Worm (Caenorhabditis elegans): ENCODE data around the gene mrps-12.

- TF ChIP-seq fkh-3 (tag; optimal IDR thresholded peaks at IDR 0.05) (no peak), F55B11.4 (tag; optimal IDR thresholded peaks at IDR 0.05; ENCODE audit: borderline replicate concordance, insufficient read depth) (no peak), mes-4 (tag; optimal IDR thresholded peaks at IDR 0.05) (no peak), sptf-2 (GFP tag; optimal IDR thresholded peaks at IDR 0.05) (no peak), lin-40 (tag; optimal IDR thresholded peaks at IDR 0.05) (no peak), zfh-2 (GFP tag; conservative IDR thresholded peaks at IDR 0.05) (no peak), pbrm-1 (GFP tag; IDR thresholded peaks at IDR 0.05) (no peak), lag-1 (GFP tag; IDR thresholded peaks at IDR 0.05) (no peak), rpc-1 (optimal IDR thresholded peaks at IDR 0.05) (no peak), rpc-1 (tag; optimal IDR thresholded peaks at IDR 0.05) (no peak), rcor-1 (GFP tag; IDR thresholded peaks at IDR 0.05) (no peak), F10E7.11 (tag; optimal IDR thresholded peaks at IDR 0.05) (no peak)
Observed at ce11 chrV:20807038-20807437, 30.8 kb upstream of the mrps-12 start, which contains the start of gene Y44A6D.6.
